Worm (Caenorhabditis elegans): ENCODE measurements around the gene F33G12.3.

Gene F33G12.3

DNA sequence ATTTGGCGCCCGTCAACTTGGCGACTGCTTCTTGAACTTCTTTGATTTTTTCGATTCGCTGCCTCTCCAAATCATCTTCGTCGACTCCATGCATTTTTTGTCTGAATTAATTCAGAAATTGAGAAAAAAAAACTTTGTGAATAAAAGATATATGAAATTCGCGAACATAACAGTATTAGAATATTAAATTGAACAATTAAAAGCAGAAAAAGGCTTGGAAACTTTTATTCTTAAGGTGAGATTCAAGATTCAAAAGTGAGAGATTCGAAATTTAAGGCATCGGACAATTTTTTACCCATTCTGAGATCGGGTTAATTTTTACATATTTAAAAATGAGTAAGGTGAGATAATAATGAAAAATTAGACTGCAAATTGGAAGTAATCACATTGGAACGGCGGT, at the start of gene F33G12.3:
Gene F33G12.3, minus strand, starts transcription at position 101 of the 400 bp plus-strand sequence.
- no peak for TF ChIP-seq T26A5.8 (tag; optimal IDR thresholded peaks at IDR 0.05)
- no peak for TF ChIP-seq D2030.7 (GFP tag; IDR thresholded peaks at IDR 0.05)
- no peak for TF ChIP-seq ceh-91 (GFP tag; IDR thresholded peaks at IDR 0.05)
- no peak for TF ChIP-seq dpff-1 (tag; optimal IDR thresholded peaks at IDR 0.05)
- TF ChIP-seq C17E4.6 (GFP tag; IDR thresholded peaks at IDR 0.05), result no peak
- no peak for TF ChIP-seq tlf-1 (GFP tag; optimal IDR thresholded peaks at IDR 0.05)
- no peak for TF ChIP-seq nfyb-1 (GFP tag; IDR thresholded peaks at IDR 0.05)
- TF ChIP-seq madf-10 (tag; optimal IDR thresholded peaks at IDR 0.05), result no peak

DNA sequence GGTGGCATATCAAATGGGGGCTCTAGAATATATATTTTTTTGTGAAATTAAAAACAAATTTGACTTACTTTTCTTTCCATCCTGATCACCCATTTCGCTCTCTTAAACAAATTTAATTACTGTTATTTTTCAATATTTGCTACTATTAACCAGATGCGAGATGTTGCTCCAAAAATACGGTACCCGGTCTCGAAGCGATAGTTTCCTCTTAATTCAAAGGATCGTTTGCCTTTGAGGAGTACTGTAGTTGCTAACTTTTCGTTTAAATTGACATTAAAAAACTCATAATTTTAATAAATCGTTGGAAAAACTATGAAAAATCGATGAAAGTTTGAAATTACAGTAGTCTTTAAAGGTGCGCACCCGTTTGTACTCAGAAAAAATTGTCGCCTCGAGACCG, 49.5 kb upstream of the F33G12.3 start, which contains the start of gene C04G6.4:
Gene C04G6.4, minus strand, starts transcription at position 101 of the 400 bp plus-strand sequence.
- TF ChIP-seq Y67H2A.10 (GFP tag; conservative IDR thresholded peaks at IDR 0.05) (no peak), attf-5 (GFP tag; optimal IDR thresholded peaks at IDR 0.05) (no peak), cebp-2 (GFP tag; IDR thresholded peaks at IDR 0.05) (no peak), ceh-100 (GFP tag; IDR thresholded peaks at IDR 0.05) (no peak), gei-17 (GFP tag; optimal IDR thresholded peaks at IDR 0.05) (no peak), Y56A3A.18 (GFP tag; IDR thresholded peaks at IDR 0.05) (no peak), ztf-22 (GFP tag; optimal IDR thresholded peaks at IDR 0.05) (no peak), mcd-1 (GFP tag; IDR thresholded peaks at IDR 0.05) (no peak), lin-54 (GFP tag; optimal IDR thresholded peaks at IDR 0.05) (no peak), nfya-2 (GFP tag; IDR thresholded peaks at IDR 0.05) (no peak), nhr-80 (tag; optimal IDR thresholded peaks at IDR 0.05) (no peak), nhr-179 (tag; optimal IDR thresholded peaks at IDR 0.05) (no peak), chd-7 (tag; optimal IDR thresholded peaks at IDR 0.05) (no peak), snpc-4 (GFP tag; optimal IDR thresholded peaks at IDR 0.05) (no peak), snpc-4 (tag; optimal IDR thresholded peaks at IDR 0.05) (no peak), ceh-91 (GFP tag; IDR thresholded peaks at IDR 0.05) (no peak), pha-4 (tag; optimal IDR thresholded peaks at IDR 0.05) (no peak)

- TF ChIP-seq ceh-91 (GFP tag; IDR thresholded peaks at IDR 0.05), result no peak
- TF ChIP-seq D2030.7 (GFP tag; IDR thresholded peaks at IDR 0.05), result peak; percentile 44
- TF ChIP-seq Y56A3A.18 (GFP tag; IDR thresholded peaks at IDR 0.05), result no peak
- peak; percentile 30 for TF ChIP-seq ceh-27 (GFP tag; optimal IDR thresholded peaks at IDR 0.05)
- peak; percentile 3 for TF ChIP-seq him-1 (tag; optimal IDR thresholded peaks at IDR 0.05)
- TF ChIP-seq madf-6 (GFP tag; IDR thresholded peaks at IDR 0.05), result peak; percentile 55
- no peak for TF ChIP-seq C17E4.6 (GFP tag; IDR thresholded peaks at IDR 0.05)
- TF ChIP-seq dox-1 (GFP tag; IDR thresholded peaks at IDR 0.05), result peak; percentile 54; the same call in 1 of the 2 replicates
- peak; percentile 40 for TF ChIP-seq lin-54 (GFP tag; optimal IDR thresholded peaks at IDR 0.05)
- TF ChIP-seq ceh-79 (tag; optimal IDR thresholded peaks at IDR 0.05), result no peak
- TF ChIP-seq cebp-1 (GFP tag; IDR thresholded peaks at IDR 0.05), result peak; percentile 56; the same call in 1 of the 2 replicates
- peak; percentile 90 for TF ChIP-seq cebp-1 (tag; optimal IDR thresholded peaks at IDR 0.05)
- no peak for TF ChIP-seq egrh-3 (GFP tag; IDR thresholded peaks at IDR 0.05)
- TF ChIP-seq attf-3 (GFP tag; conservative IDR thresholded peaks at IDR 0.05), result no peak
- no peak for TF ChIP-seq madf-10 (tag; optimal IDR thresholded peaks at IDR 0.05)
- TF ChIP-seq F33H1.4 (GFP tag; IDR thresholded peaks at IDR 0.05), result peak; percentile 51
- TF ChIP-seq snpc-3.4 (tag; optimal IDR thresholded peaks at IDR 0.05), result peak; percentile 25
- peak; percentile 44 for TF ChIP-seq tbp1 (GFP tag; optimal IDR thresholded peaks at IDR 0.05)
- peak; percentile 4 for TF ChIP-seq ZK185.1 (tag; optimal IDR thresholded peaks at IDR 0.05; ENCODE audit: poor library complexity, severe bottlenecking)
- TF ChIP-seq pha-4 (tag; optimal IDR thresholded peaks at IDR 0.05), result no peak
- TF ChIP-seq nfya-1 (tag; optimal IDR thresholded peaks at IDR 0.05; ENCODE audit: borderline replicate concordance, insufficient read depth), result no peak
- peak; percentile 18 for TF ChIP-seq efl-1 (GFP tag; optimal IDR thresholded peaks at IDR 0.05)
- TF ChIP-seq mcd-1 (GFP tag; IDR thresholded peaks at IDR 0.05), result peak; percentile 50
- TF ChIP-seq attf-5 (GFP tag; optimal IDR thresholded peaks at IDR 0.05), result peak; percentile 11
- TF ChIP-seq hrde-1 (tag; optimal IDR thresholded peaks at IDR 0.05; ENCODE audit: borderline replicate concordance), result no peak
- no peak for TF ChIP-seq snpc-4 (GFP tag; optimal IDR thresholded peaks at IDR 0.05)
- TF ChIP-seq snpc-4 (tag; optimal IDR thresholded peaks at IDR 0.05), result peak in 2 of 4 experiments; percentile 13 to 53
- no peak for TF ChIP-seq ceh-40 (GFP tag; IDR thresholded peaks at IDR 0.05)
- no peak for TF ChIP-seq xnd-1 (tag; optimal IDR thresholded peaks at IDR 0.05)
- no peak for TF ChIP-seq F23B12.7 (tag; optimal IDR thresholded peaks at IDR 0.05; ENCODE audit: insufficient read depth)
These were observed 47.5 kb upstream of the F33G12.3 start, which contains the start of gene dsh-2 for ce11 chrII:5081124-5081913. Gene dsh-2, minus strand, starts transcription at chrII:5081174.
